Worm (Caenorhabditis elegans) whole organism, L1 larva: ENCODE data around the gene T16A9.5.

Experiments
- C16A3.4 ChIP-seq: fragments of 150-350 bp; optimal IDR thresholded peaks from 2 replicates; lab custom pipeline; 2014; ENCODE audit warnings: missing biosample characterization, missing genetic modification characterization
- C34B4.2 ChIP-seq: sonication (generic microtip); optimal IDR thresholded peaks from 2 replicates; lab custom pipeline; 2017; ENCODE audit warnings: mild to moderate bottlenecking, missing genetic modification characterization, missing compliant biosample characterization
- blmp-1 ChIP-seq: fragments of 150-350 bp; optimal IDR thresholded peaks from 2 replicates; lab custom pipeline; 2014; ENCODE audit warnings: missing biosample characterization, missing genetic modification characterization
- ceh-88 ChIP-seq: fragments of 200-800 bp; sonication (Bioruptor generic); IDR thresholded peaks from 2 replicates; pipeline ENCODE4 v1.3.6; 2022; ENCODE audit warnings: missing genetic modification characterization, missing compliant biosample characterization
- ceh-90 ChIP-seq: sonication (generic microtip); optimal IDR thresholded peaks from 2 replicates; lab custom pipeline; 2016; ENCODE audit warnings: missing genetic modification characterization, missing compliant biosample characterization
- dsc-1 ChIP-seq: sonication (generic microtip); optimal IDR thresholded peaks from 2 replicates; lab custom pipeline; 2016; ENCODE audit warnings: mild to moderate bottlenecking, missing genetic modification characterization, missing compliant biosample characterization
- efl-1 ChIP-seq, 4 experiments: fragments of 150-350 bp; optimal IDR thresholded peaks in 3 of 4; peaks in 1 of 4; 1 replicate in 1 of 4; 2 replicates in 3 of 4; lab custom pipeline; 2014; ENCODE audit warnings: missing biosample characterization in 2 of 4, missing genetic modification characterization in 2 of 4, missing genetic modification reagents in 2 of 4
- egl-13 ChIP-seq: sonication (generic microtip); optimal IDR thresholded peaks from 2 replicates; lab custom pipeline; 2016; ENCODE audit warnings: missing genotype, missing genetic modification reagents, missing genetic modification characterization, missing compliant biosample characterization
- egl-27 ChIP-seq, 2 experiments: fragments of 150-350 bp in 1 of 2; sonication (generic microtip); optimal IDR thresholded peaks; 3 replicates each; lab custom pipeline; 2017 to 2018; ENCODE audit warnings: missing biosample characterization in 2 of 2, missing genetic modification characterization in 2 of 2, missing genetic modification reagents in 2 of 2
- elt-3 ChIP-seq, 6 experiments: fragments of 150-350 bp in 1 of 6; sonication (generic microtip); optimal IDR thresholded peaks; 2 replicates each; lab custom pipeline; 2017 to 2018; ENCODE audit warnings: missing biosample characterization in 6 of 6, missing genetic modification characterization in 6 of 6, inconsistent platforms in 1 of 6
- fkh-10 ChIP-seq: sonication (generic microtip); optimal IDR thresholded peaks from 2 replicates; lab custom pipeline; 2017; ENCODE audit warnings: missing biosample characterization, missing genetic modification reagents, missing genetic modification characterization
- fkh-8 ChIP-seq: sonication (generic microtip); optimal IDR thresholded peaks from 2 replicates; lab custom pipeline; 2016; ENCODE audit warnings: mild to moderate bottlenecking, missing genetic modification characterization, missing compliant biosample characterization
- fos-1 ChIP-seq: fragments of 150-350 bp; optimal IDR thresholded peaks from 2 replicates; lab custom pipeline; 2014; ENCODE audit warnings: missing biosample characterization, missing genetic modification characterization
- hlh-17 ChIP-seq: fragments of 200-800 bp; sonication (Bioruptor generic); optimal IDR thresholded peaks from 2 replicates; lab custom pipeline; 2018; ENCODE audit warnings: missing genetic modification characterization, mild to moderate bottlenecking, missing compliant biosample characterization, moderate library complexity, borderline replicate concordance
- hpl-2 ChIP-seq: fragments of 150-350 bp; optimal IDR thresholded peaks from 2 replicates; lab custom pipeline; 2014; ENCODE audit warnings: missing biosample characterization, missing genetic modification reagents, missing genetic modification characterization
- irx-1 ChIP-seq: sonication (generic microtip); optimal IDR thresholded peaks from 2 replicates; lab custom pipeline; 2016; ENCODE audit warnings: missing genetic modification characterization, missing compliant biosample characterization
- lin-14 ChIP-seq: fragments of 200-800 bp; sonication (Bioruptor generic); optimal IDR thresholded peaks from 2 replicates; lab custom pipeline; 2018; ENCODE audit warnings: mild to moderate bottlenecking, missing genetic modification characterization, moderate library complexity, missing compliant biosample characterization
- lin-39 ChIP-seq: fragments of 150-350 bp; optimal IDR thresholded peaks from 2 replicates; lab custom pipeline; 2014; ENCODE audit warnings: missing biosample characterization, missing genetic modification reagents, missing genetic modification characterization
- lsy-2 ChIP-seq, 2 experiments: fragments of 150-350 bp; optimal IDR thresholded peaks; 2 replicates each; lab custom pipeline; 2014; ENCODE audit warnings: missing biosample characterization in 2 of 2, missing genetic modification characterization in 2 of 2
- nhr-12 ChIP-seq: sonication (generic microtip); optimal IDR thresholded peaks from 2 replicates; lab custom pipeline; 2017; ENCODE audit warnings: missing biosample characterization, missing genetic modification characterization
- nhr-19 ChIP-seq: fragments of 200-800 bp; sonication (Bioruptor generic); conservative IDR thresholded peaks from 2 replicates; pipeline ENCODE4 v1.3.6; 2022; ENCODE audit warnings: missing genetic modification characterization, missing compliant biosample characterization
- nhr-20 ChIP-seq: sonication (generic microtip); optimal IDR thresholded peaks from 2 replicates; lab custom pipeline; 2016; ENCODE audit warnings: mild to moderate bottlenecking, missing genetic modification characterization, missing compliant biosample characterization
- nhr-76 ChIP-seq: sonication (generic microtip); optimal IDR thresholded peaks from 2 replicates; lab custom pipeline; 2017; ENCODE audit warnings: missing biosample characterization, missing genetic modification characterization
- nhr-85 ChIP-seq: sonication (generic microtip); peaks from one replicate; lab custom pipeline; 2016; ENCODE audit warnings: missing genetic modification characterization, inconsistent platforms, missing compliant biosample characterization
- nhr-90 ChIP-seq: sonication (generic microtip); optimal IDR thresholded peaks from 2 replicates; lab custom pipeline; 2016; ENCODE audit warnings: mild to moderate bottlenecking, missing genetic modification characterization, missing compliant biosample characterization; ENCODE audit not compliant: poor library complexity
- pax-3 ChIP-seq: fragments of 200-800 bp; sonication (Bioruptor generic); optimal IDR thresholded peaks from 2 replicates; lab custom pipeline; 2018; ENCODE audit warnings: mild to moderate bottlenecking, missing genetic modification characterization, moderate library complexity, missing compliant biosample characterization
- rnt-1 ChIP-seq: sonication (generic microtip); optimal IDR thresholded peaks from 2 replicates; lab custom pipeline; 2016; ENCODE audit warnings: mild to moderate bottlenecking, missing genetic modification characterization, moderate library complexity, missing compliant biosample characterization
- snpc-4 ChIP-seq: fragments of 150-350 bp; optimal IDR thresholded peaks from 2 replicates; lab custom pipeline; 2014; ENCODE audit warnings: missing biosample characterization, missing genetic modification characterization
- tlp-1 ChIP-seq: fragments of 150-350 bp; optimal IDR thresholded peaks from 2 replicates; lab custom pipeline; 2014; ENCODE audit warnings: missing biosample characterization, missing genetic modification characterization
- unc-62 ChIP-seq: fragments of 150-350 bp; optimal IDR thresholded peaks from 2 replicates; lab custom pipeline; 2014; ENCODE audit warnings: missing biosample characterization, missing genetic modification reagents, missing genetic modification characterization
- unc-86 ChIP-seq: sonication (generic microtip); optimal IDR thresholded peaks from 2 replicates; lab custom pipeline; 2016; ENCODE audit warnings: missing genetic modification characterization, missing compliant biosample characterization
- zip-4 ChIP-seq: fragments of 200-800 bp; sonication (Bioruptor generic); optimal IDR thresholded peaks from 2 replicates; lab custom pipeline; 2018; ENCODE audit warnings: mild to moderate bottlenecking, missing genetic modification characterization, moderate library complexity, missing compliant biosample characterization

The T16A9.5 gene

ce11 chrV:14235942-14236341 is 20.9 kb upstream of the T16A9.5 start, which contains the start of gene ent-3:
Gene ent-3 (minus strand): TSS chrV:14236042.
- TF ChIP-seq pax-3 (tag; lab: Kevin White, UChicago): no peak

DNA sequence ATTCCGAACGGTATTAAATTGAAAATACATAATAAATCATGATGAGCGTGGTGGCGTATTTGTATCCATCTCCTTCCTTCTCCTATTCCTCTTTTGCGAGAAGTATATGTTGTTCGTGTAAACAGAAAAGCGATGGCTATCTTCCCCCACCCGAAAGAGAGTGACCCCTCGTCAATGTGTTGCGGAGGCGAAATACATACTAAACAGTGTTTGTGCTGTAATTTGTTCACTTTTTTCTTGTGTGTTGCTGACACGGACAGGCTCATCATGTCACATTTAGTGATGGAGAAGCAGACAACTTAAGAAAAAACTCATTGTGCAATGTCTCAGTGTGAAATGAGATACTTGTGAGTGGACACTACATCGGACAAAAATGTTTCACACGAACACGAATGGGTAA is 16.6 kb upstream of the T16A9.5 start:
- TF ChIP-seq nhr-85 (tag; lab: Kevin White, UChicago): peak; percentile 37
- no peak for TF ChIP-seq tlp-1 (tag; lab: Kevin White, UChicago)
- TF ChIP-seq blmp-1 (tag; lab: Kevin White, UChicago): peak; percentile 33
- TF ChIP-seq, all 84 proteins: peak for 2

- TF ChIP-seq rnt-1 (tag; lab: Kevin White, UChicago) (peak; percentile 37), nhr-76 (no peak), lsy-2 (tag; optimal IDR thresholded peaks at IDR 0.05; lab: Kevin White, UChicago) (no peak), blmp-1 (tag; lab: Kevin White, UChicago) (peak; percentile 75), zip-4 (no peak), ceh-88 (GFP tag; lab: Robert Waterston, UW) (no peak), egl-27 (tag; optimal IDR thresholded peaks at IDR 0.05; lab: Kevin White, UChicago) (no peak), lin-14 (GFP tag; lab: Kevin White, UChicago) (no peak), nhr-90 (tag; lab: Kevin White, UChicago) (peak; percentile 20), hlh-17 (no peak), dsc-1 (peak; percentile 1)
- TF ChIP-seq, all 84 proteins: peak for 4
Observed at ce11 chrV:14230788-14231583, 16.0 kb upstream of the T16A9.5 start.

DNA sequence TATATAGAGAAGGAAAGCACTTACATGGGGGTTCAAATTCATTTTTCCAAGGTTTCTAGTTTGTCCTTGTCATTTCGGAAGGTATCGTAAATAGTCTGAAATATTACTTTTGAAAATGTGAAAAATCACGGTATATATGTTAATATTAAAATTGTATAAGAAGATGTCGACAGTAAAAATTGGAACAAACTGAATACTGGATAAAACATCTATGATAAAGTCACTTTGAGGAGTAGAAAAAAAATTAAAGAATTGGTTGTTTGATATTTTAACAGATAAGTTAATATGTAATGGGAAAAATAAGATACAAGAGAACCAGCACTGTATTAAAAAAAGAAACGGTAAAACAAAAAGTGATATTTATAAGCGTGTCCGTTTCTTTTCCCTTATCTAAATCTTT is 11.4 kb upstream of the T16A9.5 start, which contains the start of gene nep-21:
TSS of gene nep-21 (minus strand) at position 101 of the 400 bp plus-strand sequence.
- no peak for TF ChIP-seq C16A3.4 (tag; lab: Kevin White, UChicago)
- no peak for TF ChIP-seq nhr-19 (GFP tag; lab: Robert Waterston, UW)
- no peak for TF ChIP-seq C34B4.2
- TF ChIP-seq nhr-12 (tag; lab: Kevin White, UChicago): no peak
- no peak for TF ChIP-seq hpl-2 (GFP tag; lab: Kevin White, UChicago)
- TF ChIP-seq nhr-20: no peak
- TF ChIP-seq unc-86 (tag; lab: Kevin White, UChicago): no peak
- TF ChIP-seq lin-39 (tag; lab: Kevin White, UChicago): no peak
- no peak for TF ChIP-seq egl-27 (tag; optimal IDR thresholded peaks at IDR 0.05; lab: Kevin White, UChicago)
- TF ChIP-seq fkh-10 (GFP tag; lab: Kevin White, UChicago): no peak
- no peak for TF ChIP-seq elt-3 (tag; optimal IDR thresholded peaks at IDR 0.05; lab: Kevin White, UChicago)
- no peak for TF ChIP-seq fkh-8 (tag; lab: Kevin White, UChicago)
- TF ChIP-seq unc-62: no peak
- no peak for TF ChIP-seq snpc-4 (tag; lab: Kevin White, UChicago)
- no peak for TF ChIP-seq fos-1 (tag; lab: Kevin White, UChicago)
- TF ChIP-seq ceh-90: no peak
- TF ChIP-seq irx-1: no peak

ce11 chrV:14223141-14223540 is 8.1 kb upstream of the T16A9.5 start:
- TF ChIP-seq efl-1 (optimal IDR thresholded peaks at IDR 0.05; lab: Kevin White, UChicago) (no peak), efl-1 (GFP tag; optimal IDR thresholded peaks at IDR 0.05 in 1 of 2; lab: Kevin White, UChicago) (peak in 1 of 2 experiments; percentile 92), egl-13 (no peak), unc-62 (no peak)
- TF ChIP-seq, all 84 proteins: peak for 1
